Worm (Caenorhabditis elegans): Measurements from ENCODE around the gene irld-25.

The irld-25 gene

DNA sequence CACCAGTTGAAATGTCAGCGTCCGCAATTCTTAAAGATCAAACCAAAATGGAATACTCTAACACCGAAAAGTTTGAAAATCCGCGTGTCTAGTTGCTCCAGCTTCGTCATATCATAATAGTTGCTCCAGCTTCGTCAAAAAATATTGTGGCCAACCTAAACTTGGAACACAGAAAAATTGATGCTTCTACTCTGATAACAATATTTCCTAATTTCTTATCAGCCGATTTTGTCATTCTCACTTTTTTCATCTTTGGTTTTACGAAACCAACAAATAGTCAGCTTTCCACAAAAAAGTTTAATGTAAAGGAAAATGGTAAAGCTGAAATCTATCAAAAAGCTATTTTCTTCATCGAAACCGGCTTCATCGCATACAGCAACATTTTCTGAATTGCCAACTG is 39.0 kb upstream of the irld-25 start, which contains the start of gene fbxa-84:
fbxa-84 (plus strand) TSS at position 34 of the 400 bp plus-strand sequence.
- no peak for TF ChIP-seq zip-8 (tag; optimal IDR thresholded peaks at IDR 0.05)
- no peak for TF ChIP-seq unc-62 (GFP tag; optimal IDR thresholded peaks at IDR 0.05)

DNA sequence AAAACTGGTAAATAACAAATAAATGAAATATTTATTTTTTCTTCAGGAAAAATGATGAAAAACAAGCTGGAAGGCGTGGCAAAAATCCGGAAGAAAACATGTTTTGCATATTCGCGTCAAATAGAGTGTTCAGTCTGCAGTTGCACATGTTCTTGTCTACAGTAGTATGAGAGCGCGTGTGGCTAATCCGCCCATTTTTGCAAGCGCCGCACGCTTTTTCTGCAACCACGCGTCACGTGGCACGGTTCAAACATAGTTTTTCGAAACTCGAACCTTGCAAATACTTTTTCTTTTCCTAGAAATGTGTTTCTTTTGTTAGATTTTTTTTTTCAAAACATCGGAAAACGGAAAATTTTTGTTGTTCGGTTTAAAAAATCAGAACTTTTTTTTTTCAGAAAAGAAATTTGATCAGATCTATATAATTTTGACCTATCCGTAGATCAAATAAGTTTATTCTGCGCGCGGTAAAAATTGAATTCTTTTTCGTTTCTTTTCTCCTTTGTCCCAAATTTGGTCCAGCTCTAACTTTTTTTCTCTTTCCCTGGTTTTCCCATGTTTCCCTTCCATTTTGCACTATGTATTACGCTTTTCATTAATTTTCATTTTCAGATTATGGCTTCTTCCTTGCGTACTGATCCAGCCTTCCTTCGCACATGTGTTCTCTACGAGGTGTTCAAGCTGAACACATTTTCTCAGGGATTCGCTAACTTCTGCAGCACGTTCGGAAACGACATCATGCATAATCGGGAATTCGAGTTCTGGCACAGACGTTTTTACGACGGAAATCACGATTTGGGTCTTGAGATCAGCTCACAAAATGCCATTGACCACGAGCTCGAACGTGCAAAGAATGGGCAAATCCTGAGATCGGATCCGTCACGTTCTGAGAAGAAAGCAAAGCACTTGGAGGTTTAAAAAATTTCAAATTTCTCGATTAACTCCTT is 37.1 kb upstream of the irld-25 start, which contains the start of gene Y75B12B.1:
Y75B12B.1 (plus strand) TSS at position 603 of the 944 bp plus-strand sequence.
- TF ChIP-seq ceh-39 (tag; optimal IDR thresholded peaks at IDR 0.05) (no peak), M03D4.4 (tag; optimal IDR thresholded peaks at IDR 0.05) (no peak), lin-13 (tag; optimal IDR thresholded peaks at IDR 0.05) (no peak), blmp-1 (tag; optimal IDR thresholded peaks at IDR 0.05) (no peak), sem-2 (GFP tag; optimal IDR thresholded peaks at IDR 0.05) (no peak), pha-4 (tag; optimal IDR thresholded peaks at IDR 0.05) (no peak), nhr-28 (tag; optimal IDR thresholded peaks at IDR 0.05) (no peak), unc-62 (GFP tag; optimal IDR thresholded peaks at IDR 0.05) (no peak), elt-1 (tag; optimal IDR thresholded peaks at IDR 0.05; ENCODE audit: borderline replicate concordance, insufficient read depth) (no peak), hlh-1 (tag; optimal IDR thresholded peaks at IDR 0.05) (no peak), elt-3 (tag; optimal IDR thresholded peaks at IDR 0.05) (no peak), unc-120 (tag; optimal IDR thresholded peaks at IDR 0.05; ENCODE audit: poor library complexity, severe bottlenecking) (no peak), sptf-1 (tag; optimal IDR thresholded peaks at IDR 0.05) (no peak), mls-2 (tag; optimal IDR thresholded peaks at IDR 0.05) (no peak), ceh-43 (GFP tag; optimal IDR thresholded peaks at IDR 0.05) (no peak), drap-1 (GFP tag; optimal IDR thresholded peaks at IDR 0.05) (no peak), nhr-76 (tag; optimal IDR thresholded peaks at IDR 0.05) (no peak), ceh-83 (GFP tag; optimal IDR thresholded peaks at IDR 0.05) (no peak), nhr-237 (tag; optimal IDR thresholded peaks at IDR 0.05) (no peak)

DNA sequence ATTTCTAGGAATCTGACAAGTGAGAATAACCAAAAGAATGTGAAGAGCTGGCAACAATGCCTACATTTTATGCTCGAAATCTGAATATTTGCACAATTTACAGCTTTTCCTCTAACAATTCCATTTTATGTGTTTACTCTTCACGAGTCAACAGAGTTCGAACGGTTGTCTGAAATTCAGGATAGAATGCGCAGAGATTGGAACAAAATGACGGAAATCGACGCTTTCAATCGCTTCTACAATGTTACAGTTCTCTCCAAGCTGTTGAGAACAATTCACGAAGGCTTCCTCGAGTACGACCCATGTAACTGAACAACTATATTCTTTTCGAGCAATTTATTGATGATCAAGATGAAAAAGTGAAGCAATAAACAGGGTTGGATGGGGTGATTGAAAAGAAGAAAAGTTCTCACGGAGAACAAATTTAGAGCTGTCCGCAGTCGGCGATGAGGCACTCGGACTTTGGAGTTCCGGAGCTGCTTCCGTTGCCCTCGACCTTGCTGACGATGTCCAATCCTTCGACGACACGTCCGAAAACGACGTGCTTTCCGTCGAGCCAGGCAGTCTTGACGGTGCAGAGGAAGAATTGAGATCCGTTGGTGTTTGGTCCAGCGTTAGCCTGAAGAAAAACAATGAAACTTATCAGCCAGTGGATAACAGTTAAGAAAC is 35.0 kb upstream of the irld-25 start, which contains the start of gene Y75B12B.3:
Y75B12B.3 (minus strand) TSS at position 21 of the 669 bp plus-strand sequence.
- TF ChIP-seq ceh-43 (GFP tag; optimal IDR thresholded peaks at IDR 0.05) (no peak), ceh-83 (GFP tag; optimal IDR thresholded peaks at IDR 0.05) (no peak), flh-1 (GFP tag; optimal IDR thresholded peaks at IDR 0.05) (no peak), ceh-39 (tag; optimal IDR thresholded peaks at IDR 0.05) (no peak)

DNA sequence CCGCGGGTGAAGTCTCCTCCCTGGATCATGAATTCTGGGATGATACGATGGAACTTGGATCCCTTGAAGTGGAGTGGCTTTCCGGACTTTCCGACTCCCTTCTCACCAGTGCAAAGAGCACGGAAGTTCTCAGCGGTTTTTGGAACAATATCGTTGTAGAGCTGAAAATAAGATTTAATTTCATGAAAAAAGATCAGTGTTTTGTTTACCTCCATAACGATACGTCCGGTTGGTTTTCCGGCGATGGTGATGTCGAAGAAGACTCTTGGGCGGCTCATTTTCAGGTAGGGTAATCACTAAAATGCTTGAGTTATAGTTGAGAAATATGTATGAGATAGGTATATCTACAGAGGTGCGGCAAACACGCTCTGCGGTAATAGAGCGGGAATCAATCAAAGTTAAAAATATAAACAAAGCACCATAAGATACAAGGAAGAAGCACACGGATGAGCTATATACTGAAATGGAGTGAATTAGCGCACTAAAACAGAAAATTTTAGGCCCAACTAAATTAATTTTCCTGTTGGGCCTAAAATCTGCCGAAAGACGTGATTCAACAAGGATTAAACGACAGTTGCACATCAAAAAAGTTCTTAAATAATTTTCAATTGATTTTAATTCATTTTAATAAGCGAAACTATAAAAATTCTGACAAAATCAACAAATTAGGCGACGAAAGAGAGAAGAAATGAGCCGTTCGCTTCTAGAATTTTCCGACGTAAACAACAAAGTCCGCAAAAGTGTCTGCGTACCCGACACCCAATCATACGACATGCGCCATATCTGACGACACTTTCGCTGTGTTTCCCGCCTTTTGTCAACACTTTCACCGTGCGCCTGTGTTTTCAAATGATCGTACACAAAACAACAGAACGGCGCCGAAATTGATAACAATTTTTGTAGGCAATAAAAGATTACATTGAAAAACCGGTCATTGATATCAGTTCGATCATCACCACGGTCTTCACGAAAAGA is 34.1 kb upstream of the irld-25 start, which contains the start of the genes cyn-7 and bath-36:
cyn-7 (minus strand) TSS at position 296 of the 975 bp plus-strand sequence.
bath-36 (plus strand) TSS at position 806 of the 975 bp plus-strand sequence.
- TF ChIP-seq pha-4 (tag; optimal IDR thresholded peaks at IDR 0.05) (peak; percentile 92), nhr-2 (tag; optimal IDR thresholded peaks at IDR 0.05) (no peak), mab-5 (tag; optimal IDR thresholded peaks at IDR 0.05) (no peak), ces-1 (GFP tag; optimal IDR thresholded peaks at IDR 0.05) (peak; percentile 68), mep-1 (tag; optimal IDR thresholded peaks at IDR 0.05) (peak; percentile 56), lsy-2 (tag; optimal IDR thresholded peaks at IDR 0.05) (peak; percentile 54), ham-2 (GFP tag; optimal IDR thresholded peaks at IDR 0.05) (no peak), nhr-237 (tag; optimal IDR thresholded peaks at IDR 0.05) (peak; percentile 1), blmp-1 (tag; optimal IDR thresholded peaks at IDR 0.05) (peak; percentile 13), drap-1 (GFP tag; optimal IDR thresholded peaks at IDR 0.05) (peak; percentile 22), sptf-1 (tag; optimal IDR thresholded peaks at IDR 0.05) (peak; percentile 7), lin-13 (tag; optimal IDR thresholded peaks at IDR 0.05) (peak; percentile 77), unc-120 (tag; optimal IDR thresholded peaks at IDR 0.05; ENCODE audit: poor library complexity, severe bottlenecking) (peak; percentile 27)

All from whole organism, mixed stage, embryonic.